Worm (Caenorhabditis elegans) whole organism, L3 larva: Measurements from ENCODE around the gene sel-7.

Source experiments
- lin-39 ChIP-seq: fragments of 150-350 bp; optimal IDR thresholded peaks from 2 replicates; lab custom pipeline; 2018; ENCODE audit warnings: missing biosample characterization, missing genetic modification reagents, missing genetic modification characterization
- nhr-11 ChIP-seq: fragments of 150-350 bp; optimal IDR thresholded peaks from 2 replicates; lab custom pipeline; 2014; ENCODE audit warnings: missing biosample characterization, missing genetic modification characterization
- nhr-23 ChIP-seq: fragments of 150-350 bp; optimal IDR thresholded peaks from 2 replicates; lab custom pipeline; 2014; ENCODE audit warnings: missing biosample characterization, missing genetic modification reagents, missing genetic modification characterization
- pha-4 ChIP-seq: fragments of 150-350 bp; optimal IDR thresholded peaks from 2 replicates; lab custom pipeline; 2014; ENCODE audit warnings: missing biosample characterization, missing genetic modification reagents, missing genetic modification characterization
- snpc-4 ChIP-seq: fragments of 150-350 bp; optimal IDR thresholded peaks from 2 replicates; lab custom pipeline; 2014; ENCODE audit warnings: missing biosample characterization, missing genetic modification characterization
- unc-62 ChIP-seq: fragments of 150-350 bp; sonication (generic microtip); optimal IDR thresholded peaks from 4 replicates; lab custom pipeline; 2014; ENCODE audit warnings: missing biosample characterization, missing genetic modification reagents, missing genetic modification characterization
- zag-1 ChIP-seq: fragments of 150-350 bp; optimal IDR thresholded peaks from 2 replicates; lab custom pipeline; 2014; ENCODE audit warnings: missing biosample characterization, missing genetic modification characterization

DNA sequence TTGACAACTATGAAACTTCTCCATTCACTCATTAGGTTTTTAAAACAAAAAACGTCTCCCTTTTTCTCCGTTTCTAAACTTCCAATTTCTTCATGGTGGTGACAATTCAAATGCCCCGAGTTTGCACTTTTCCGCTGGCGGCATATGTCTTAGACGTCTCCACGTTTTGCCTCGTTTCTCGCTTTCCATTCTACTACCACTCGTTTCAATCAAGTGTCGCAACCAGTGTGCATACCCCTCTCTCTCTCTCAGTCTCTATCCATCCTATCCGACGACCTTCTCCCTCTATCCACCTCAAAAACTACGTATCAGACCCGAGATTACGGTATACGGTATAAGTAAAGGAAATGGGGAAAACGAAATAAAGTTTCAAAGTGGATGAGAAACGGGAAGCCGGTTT lies 6.1 kb downstream of the sel-7 start:
- no peak for TF ChIP-seq snpc-4 (tag; lab: Kevin White, UChicago)
- no peak for TF ChIP-seq nhr-11
- no peak for TF ChIP-seq zag-1
- TF ChIP-seq unc-62 (GFP tag; lab: Kevin White, UChicago): no peak
- no peak for TF ChIP-seq lin-39 (tag; lab: Kevin White, UChicago)
- TF ChIP-seq pha-4: no peak
- TF ChIP-seq nhr-23: peak; percentile 47
